Worm (Caenorhabditis elegans) whole organism, dauer: Measurements from ENCODE around the gene nstp-3.

ENCODE experiments used
- unc-62 ChIP-seq: sonication (generic microtip); optimal IDR thresholded peaks from 2 replicates; lab custom pipeline; 2017; ENCODE audit warnings: missing biosample characterization, missing genetic modification reagents, missing genetic modification characterization

nstp-3 gene

DNA sequence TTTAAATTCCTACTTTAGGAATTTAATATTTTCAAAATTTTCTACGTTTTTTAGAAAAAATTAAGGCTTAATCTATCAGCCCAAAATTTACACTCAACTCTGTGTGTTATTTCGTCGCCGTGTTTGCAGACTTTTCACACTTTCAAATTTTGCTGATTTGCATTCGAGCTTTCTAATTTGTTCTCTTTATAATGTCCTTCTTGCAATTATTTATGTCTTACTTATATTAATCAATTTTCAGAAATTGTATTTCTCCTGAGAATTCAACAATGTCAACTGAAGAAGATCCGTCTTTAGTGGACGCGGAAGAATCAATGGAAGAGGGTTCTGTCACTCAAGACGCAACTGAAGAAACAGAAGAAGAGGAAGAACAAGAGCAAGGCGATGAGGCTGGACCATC lies 28.6 kb upstream of the nstp-3 start, which contains the start of gene let-418:
TSS of gene let-418 (plus strand) at position 242 of the 400 bp plus-strand sequence.
- no peak for TF ChIP-seq unc-62

DNA sequence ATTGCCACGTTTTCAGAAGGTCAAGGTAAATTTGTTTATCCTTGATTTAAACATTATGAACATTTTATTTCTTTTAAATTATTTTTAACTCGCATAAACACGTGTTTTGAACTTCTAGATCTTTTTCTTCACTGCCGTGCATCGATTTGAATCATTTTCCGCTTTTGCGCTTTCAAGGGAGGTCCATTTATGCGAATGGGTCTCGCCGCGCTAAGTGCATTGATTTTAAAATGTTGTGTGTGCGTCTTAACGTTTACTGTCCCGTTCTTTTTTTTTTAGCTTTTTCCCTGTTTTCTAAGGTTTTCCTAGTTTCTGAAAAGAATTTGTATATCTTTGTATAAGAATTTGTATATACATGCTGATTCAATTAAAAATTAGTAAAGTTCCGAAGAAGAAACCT lies 27.4 kb upstream of the nstp-3 start:
- TF ChIP-seq unc-62, result no peak

DNA sequence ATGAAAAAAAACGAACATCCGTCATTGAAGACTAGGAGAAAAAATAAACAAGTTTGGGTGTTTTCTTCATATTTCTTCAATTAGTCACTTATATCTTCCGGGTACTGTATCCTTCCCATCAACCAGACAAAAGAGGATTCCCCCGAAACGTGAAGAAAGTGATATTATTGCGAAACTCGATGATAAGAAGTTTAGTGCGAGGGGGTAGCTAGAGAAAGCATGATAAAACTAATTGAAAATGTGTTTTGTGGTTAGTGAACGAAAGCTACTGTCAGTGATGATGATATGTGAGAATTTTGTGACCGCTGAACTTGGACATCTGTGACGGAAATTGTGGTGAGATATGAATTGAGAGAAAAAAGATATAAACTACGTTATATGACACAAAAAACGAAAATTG lies 24.9 kb upstream of the nstp-3 start:
- no peak for TF ChIP-seq unc-62

DNA sequence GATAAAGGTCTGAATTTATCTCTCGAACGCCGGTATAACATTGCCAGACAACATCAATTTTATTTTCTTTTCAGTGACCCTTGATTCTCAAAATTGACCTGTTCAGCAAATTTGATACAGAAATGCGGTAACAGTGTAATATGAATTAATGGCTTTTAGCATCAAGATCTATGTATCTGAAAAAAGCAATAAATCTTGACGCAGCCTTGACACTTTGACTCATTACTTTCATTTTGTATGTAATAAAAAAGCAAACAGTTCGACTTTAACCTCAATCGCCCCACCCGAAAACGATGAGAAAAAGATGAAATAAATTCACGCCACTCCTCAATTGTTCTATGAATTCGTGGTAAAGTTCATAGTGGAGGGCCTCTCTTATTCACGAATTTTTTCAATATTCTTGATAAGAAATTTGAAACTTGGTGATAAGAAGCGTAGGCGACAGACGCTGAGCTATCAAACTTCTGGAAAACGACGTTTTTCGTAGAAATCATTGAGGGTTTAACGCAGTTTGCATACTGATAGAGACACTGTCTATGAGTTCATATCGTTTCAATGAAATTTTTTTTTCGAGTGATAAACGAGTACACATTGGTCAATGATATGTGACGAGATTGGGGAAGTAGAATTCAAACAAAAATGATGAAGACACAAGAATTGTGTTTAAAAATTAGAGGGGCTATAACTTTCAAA lies 23.6 kb upstream of the nstp-3 start:
- no peak for TF ChIP-seq unc-62

DNA sequence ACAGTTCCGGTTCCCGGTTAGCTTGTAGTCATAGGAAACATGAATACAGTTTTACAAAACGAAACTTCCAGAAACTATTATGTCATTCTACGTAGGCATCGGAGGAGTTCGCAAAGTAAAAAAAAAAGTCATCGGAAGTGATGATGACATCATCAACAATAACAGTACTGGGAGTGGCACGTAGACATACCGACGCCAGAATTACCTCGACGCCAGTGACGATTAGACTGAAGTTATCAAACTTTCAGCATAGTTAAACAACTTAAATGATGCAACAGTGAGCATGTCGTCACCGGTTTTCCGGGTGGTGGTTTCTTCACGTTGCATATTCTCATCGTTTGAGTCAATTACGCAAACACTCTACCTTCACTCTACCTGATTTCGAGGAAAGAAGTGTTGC lies 22.4 kb upstream of the nstp-3 start:
- TF ChIP-seq unc-62, result no peak

DNA sequence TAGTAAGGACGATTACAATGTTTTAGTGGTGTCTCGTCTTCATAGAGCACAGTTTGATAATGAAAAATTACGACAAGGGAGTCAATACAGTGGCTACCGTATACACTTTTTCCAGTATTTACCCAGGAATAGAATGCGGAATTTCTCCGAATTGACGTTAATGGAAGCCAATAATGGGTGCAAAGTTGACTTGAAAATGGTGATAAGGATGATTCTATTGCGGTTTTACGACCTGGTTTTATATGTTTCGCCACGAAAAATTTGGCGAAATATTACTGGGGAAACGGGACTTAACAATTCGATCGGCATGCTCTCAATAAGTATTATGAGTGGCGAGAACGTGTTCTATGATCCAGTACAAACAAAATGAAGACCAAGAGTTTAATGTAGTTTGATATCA lies 21.9 kb upstream of the nstp-3 start:
- TF ChIP-seq unc-62, result no peak

DNA sequence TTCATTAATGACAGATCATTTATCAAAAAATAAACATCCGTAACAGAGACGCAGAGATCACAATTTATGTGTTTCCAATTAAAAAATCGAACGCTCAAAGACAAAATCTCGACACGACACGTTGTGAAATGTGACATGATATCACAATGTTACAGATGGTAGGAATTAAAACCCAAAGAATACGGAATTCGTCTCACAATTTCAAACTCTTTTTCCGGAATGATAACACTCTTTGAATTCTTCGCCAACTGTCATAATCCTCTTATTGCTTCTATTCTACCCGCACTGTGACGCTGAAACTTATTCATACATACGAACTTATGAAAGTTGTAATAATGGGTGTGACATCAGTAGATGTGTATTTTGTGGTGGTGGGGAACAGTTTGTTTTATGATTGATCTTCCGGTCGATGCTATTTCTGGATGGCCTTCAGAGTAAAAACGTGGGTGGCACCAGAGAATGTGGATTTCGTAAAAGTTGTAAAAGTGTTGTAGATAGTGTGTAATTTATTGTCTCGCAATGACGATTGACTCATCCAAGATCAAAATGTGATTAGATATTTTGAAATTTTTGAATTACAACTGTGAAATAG lies 18.5 kb upstream of the nstp-3 start:
- no peak for TF ChIP-seq unc-62

DNA sequence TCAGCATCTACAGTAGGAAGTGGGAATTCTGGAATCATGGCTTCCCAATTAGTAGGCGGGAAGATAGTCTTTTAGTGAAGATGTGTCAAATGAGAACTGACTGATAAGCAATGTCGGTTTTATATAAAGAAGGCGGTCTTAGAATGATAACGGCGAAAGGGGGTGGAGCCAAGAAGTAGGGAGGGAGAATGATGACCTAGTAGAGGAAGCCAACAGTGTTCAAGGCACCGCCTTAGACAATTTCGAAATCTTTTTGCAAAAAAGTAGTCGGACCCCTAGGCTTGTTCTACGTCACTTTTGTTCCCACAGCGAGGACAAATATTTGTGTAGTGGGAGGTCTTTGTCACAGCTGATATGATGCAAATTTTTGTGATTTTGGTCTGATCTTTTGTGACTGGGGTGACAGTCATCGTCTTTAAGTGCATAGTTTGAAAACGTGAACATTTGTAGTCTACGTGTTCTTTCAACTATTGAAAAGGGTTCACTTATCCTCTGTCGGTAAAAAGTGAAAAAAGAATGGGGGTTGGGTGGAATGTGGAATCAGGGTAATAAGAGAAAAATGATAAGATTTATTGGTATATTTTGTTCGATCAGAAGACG lies 15.1 kb upstream of the nstp-3 start, which contains the start of gene ZC250.4:
TSS of gene ZC250.4 (minus strand) at position 78 of the 600 bp plus-strand sequence.
- TF ChIP-seq unc-62, result no peak

DNA sequence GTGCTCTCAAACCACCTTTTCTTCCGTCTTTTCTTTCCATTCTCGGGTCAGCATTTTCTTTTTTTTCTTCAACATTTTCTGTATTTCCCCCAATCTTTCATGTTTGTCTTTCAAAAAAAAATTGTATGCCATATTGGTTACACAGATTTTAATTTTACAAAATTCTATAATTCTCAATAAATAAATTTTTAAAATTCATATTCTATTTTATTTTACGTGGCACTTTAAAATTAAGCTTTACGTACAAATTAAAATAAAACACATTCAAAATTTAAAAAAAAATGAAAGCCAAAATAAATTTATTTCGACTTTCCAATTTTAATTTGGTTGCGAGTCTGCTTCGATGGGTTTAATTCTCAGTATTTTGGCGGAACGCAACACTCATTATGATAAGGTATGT lies 7.4 kb upstream of the nstp-3 start, which contains the start of gene ZC250.5:
TSS of gene ZC250.5 (plus strand) at position 301 of the 400 bp plus-strand sequence.
- no peak for TF ChIP-seq unc-62

DNA sequence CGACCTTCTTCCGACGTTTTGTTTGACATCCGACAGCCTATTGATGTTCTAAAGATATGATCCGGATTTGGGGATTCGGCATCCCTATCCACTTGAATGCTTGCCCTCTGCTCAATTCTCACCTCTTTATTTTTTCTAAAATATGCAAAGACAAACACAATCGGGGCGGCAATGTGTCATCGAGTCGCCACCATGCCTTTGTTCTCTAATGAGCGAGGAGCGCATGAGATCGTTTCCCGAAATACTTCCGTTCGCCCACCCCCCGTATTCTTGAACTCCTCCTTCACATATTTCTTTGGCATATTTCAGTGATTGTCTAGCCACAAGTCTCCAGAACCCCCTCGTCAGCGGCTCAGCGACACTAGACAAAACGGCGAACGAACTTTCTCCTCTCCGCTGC lies 1.3 kb upstream of the nstp-3 start, which contains the start of gene cyn-17:
TSS of gene cyn-17 (plus strand) at position 301 of the 400 bp plus-strand sequence.
- TF ChIP-seq unc-62, result no peak

DNA sequence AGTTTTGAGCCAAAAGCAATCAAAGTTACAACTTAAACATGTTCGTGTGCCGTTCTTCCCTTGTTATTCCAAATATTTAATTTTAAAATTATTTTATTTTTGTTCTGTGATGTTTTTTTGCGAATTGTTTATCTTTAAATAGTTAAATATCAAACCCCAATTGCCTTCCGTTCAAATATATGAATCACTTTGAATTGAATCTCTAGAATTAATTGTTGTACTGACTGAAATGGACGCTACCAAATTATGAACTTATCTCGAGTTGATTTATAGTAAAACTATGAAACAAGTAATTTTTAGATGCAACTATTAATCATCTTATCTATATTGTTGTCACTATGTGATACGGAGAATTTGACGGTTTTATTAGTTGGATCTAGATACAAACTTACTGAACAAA lies 6.0 kb downstream of the nstp-3 start, which contains the start of gene ZC250.2:
TSS of gene ZC250.2 (plus strand) at position 301 of the 400 bp plus-strand sequence.
- no peak for TF ChIP-seq unc-62

DNA sequence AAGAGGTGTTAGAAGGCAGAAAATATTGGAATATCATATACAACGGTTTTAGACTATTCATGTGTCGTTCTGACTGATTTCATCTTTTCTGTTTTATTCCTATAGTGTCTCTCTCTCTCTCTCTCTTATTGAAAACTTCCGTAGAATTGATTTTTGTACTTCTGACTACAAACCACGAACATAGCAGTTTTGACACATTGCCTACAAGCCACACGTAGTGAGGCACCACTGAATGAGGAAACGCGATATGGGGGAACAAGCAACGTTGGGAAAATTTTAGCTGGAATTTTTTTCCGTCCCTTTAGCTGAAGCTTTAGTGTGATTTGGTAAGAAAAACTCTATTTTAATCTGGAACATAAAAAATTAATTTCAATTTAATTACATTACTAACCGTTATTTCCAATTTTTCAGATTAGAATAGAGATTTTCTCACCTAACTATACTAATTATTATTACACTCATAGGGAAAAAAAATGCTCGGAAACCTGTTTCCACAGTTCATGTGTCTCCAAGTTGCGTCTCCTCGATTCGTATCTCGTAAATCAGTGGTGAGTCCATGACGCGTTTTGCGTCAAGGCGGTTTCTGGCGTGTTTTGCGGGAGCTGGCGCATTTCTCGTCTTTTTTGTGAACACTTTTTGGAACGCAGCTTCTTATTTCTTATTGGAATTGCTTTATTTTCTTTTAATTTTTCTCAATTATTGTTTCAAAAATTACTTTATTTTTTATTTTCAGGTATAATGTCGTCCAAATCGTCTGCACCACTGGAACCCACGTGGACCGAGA lies 7.3 kb downstream of the nstp-3 start, which contains the start of the genes nhr-142 and F44E7.9:
TSS of gene nhr-142 (minus strand) at position 57 of the 784 bp plus-strand sequence.
TSS of gene F44E7.9 (plus strand) at position 734 of the 784 bp plus-strand sequence.
- TF ChIP-seq unc-62, result no peak

DNA sequence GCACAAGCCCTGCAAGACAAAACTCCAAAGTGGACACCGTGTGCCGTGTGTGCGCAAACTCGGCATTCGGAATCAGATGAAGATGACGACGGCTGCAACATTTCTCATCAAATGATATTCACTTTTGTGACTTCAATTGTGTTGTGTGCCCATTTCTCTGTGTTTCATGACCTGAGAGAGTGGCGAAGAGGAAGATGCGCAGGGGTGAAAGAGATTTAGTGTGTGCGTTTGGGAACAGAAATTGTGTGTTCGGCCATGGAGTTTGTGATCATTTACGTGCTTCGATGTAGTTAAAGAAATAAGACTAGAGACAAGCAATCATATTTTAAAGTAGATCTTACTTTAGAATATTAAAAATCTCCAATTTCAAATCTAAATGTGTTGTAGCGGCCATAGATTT lies 9.4 kb downstream of the nstp-3 start:
- TF ChIP-seq unc-62, result no peak

DNA sequence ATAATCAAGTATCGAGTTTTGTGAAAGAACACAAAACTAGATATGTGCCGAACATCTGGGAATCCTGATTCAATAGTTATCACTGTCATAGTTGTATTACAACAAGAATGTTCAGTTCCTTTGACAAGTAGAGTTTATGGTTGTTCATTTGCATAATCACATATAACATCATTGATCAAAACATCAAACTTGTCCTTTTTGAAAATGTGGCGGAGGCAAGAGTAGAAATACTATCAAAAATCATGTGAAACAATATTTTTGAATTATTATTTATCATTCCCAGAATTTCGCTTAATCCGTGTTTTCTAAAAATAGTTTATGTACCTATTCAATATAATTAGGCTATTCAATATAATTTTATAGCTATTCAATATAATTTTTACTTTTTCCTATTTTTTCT lies 12.7 kb downstream of the nstp-3 start, which contains the start of gene F44E7.7:
TSS of gene F44E7.7 (minus strand) at position 101 of the 400 bp plus-strand sequence.
- no peak for TF ChIP-seq unc-62

DNA sequence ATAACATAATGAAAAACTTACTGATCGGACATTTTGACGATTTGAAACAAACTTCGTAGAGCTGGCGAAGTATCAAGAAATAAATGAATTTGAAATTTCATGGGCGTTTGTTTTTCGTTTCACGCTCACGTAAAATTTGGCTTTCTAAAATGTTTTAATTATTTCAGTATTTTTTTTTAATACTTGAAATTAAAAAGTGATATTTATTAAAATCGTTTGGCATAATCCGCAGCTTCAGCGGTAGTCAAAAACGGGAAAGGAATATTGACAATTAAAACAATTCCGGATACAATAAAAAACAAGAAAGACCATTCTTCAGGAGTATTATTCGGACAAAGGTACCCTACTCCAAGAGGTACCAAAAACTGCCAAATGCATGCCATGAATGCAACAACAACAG lies 15.3 kb downstream of the nstp-3 start, which contains the start of gene fbxa-183:
TSS of gene fbxa-183 (minus strand) at position 101 of the 400 bp plus-strand sequence.
- TF ChIP-seq unc-62, result no peak

DNA sequence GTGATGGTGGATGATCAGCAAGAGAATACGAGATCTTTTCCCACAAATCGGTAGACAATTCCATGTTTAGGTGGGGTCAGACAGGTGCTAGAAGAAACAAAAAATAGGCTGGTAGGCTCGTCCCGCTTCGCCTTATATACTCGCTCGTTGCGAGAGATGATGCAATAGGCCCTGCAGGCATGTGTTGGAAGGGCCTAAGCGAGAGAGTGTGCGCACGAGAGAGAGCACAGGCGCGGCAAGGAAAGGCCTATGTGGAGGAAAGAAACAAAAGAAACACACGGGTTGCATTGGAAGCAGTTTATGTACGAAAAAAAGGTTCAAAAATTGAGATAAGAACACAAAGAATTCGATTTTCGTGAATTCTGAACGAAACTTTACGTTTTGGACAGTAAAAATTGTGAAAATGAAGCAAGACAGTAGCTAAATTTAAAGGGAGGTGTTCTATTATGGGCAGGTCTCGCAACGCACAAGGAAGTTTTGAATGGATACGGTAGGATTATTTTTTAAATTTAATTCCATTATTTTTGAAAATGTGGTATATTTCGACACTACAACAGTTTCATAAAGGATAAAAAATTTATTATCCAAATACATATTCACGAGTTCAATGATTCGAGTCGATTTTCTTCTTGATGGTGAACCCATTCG lies 17.2 kb downstream of the nstp-3 start, which contains the start of gene F44E7.5:
TSS of gene F44E7.5 (minus strand) at position 210 of the 648 bp plus-strand sequence.
- no peak for TF ChIP-seq unc-62
